Fruit fly (Drosophila melanogaster) whole organism, adult: ENCODE data around the gene CG12362.

ENCODE experiments used
- CG11617 ChIP-seq: fragments of 200-800 bp; sonication (Bioruptor generic); optimal IDR thresholded peaks from 2 replicates; lab custom pipeline; 2017; ENCODE audit warnings: mild to moderate bottlenecking, missing biosample characterization, missing genetic modification reagents, missing genetic modification characterization
- Clk ChIP-seq: fragments of 200-800 bp; sonication (Bioruptor generic); optimal IDR thresholded peaks from 2 replicates; lab custom pipeline; 2017; ENCODE audit warnings: missing biosample characterization, missing genetic modification characterization

DNA sequence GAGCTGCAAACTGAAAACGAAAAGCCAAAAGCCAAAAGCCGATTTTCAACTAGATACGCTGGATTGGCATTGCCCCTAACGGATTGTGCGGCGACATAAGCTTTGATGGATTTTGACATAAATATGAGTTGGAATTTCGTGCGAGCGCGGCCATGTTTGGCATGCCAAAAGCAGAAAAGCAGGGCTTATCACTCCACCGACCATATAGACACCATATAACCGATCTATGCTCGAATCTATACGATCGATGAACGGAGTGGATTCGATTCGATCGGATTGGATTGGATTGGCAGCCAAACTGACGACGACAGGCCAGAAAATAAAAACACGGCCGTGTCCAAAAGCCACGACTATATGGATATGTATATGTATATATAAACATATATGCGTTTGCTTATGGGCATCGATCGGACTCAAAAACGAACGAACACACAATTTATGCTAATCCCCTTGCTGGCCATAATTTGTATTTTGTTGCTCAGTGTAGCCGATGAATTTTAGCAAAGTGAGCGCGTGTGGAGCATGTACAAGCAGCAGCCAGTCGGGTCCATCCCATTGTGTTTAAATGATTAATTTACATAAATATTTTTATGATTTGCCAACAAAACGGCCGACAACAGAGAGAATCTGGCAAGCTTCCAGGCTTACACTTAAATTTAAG, 42.2 kb upstream of the CG12362 start:
- TF ChIP-seq CG11617: no peak
- TF ChIP-seq Clk (GFP tag; lab: Kevin White, UChicago): no peak
